Worm (Caenorhabditis elegans): Measurements from ENCODE around the gene R05D8.7.

R05D8.7 gene

DNA sequence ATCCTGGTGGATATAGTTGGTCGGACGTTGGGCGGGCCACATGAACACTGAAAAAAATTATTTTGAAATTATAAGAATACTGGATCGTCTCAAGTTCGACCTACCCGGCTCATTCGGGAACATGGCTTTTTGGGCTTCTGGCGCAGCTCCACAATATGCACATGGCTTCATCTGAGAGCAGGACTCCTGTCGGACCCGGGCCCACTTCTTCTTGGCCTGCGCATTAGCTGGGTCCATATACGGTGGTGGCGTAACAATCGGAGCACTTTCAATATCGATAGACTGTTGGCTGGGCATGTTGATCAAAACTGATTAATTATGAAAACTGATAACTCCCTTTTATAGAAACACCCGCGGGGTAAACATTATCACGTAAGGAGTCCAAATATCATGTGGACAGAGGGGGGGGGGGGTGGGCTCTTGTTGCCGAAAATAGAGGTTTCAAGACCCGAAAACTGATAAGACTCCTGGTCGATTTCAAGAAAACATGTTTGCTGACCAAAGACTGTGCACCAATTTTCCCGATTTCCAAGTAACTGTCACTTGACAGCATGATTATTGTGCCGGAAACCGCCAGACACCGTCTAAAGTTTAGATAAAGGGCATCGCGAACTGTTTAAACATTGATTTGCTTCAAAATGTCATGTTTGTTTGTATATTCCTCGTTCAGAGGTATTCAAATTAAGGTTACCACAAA is 32.1 kb downstream of the R05D8.7 start, which contains the start of gene dod-3 (continued):
- TF ChIP-seq rec-8 (tag; optimal IDR thresholded peaks at IDR 0.05) (no peak), tlf-1 (GFP tag; optimal IDR thresholded peaks at IDR 0.05) (peak; percentile 63), T07F8.4 (tag; optimal IDR thresholded peaks at IDR 0.05) (no peak)

- TF ChIP-seq B0019.2 (GFP tag; conservative IDR thresholded peaks at IDR 0.05) (no peak), somi-1 (GFP tag; optimal IDR thresholded peaks at IDR 0.05) (no peak), dpff-1 (tag; optimal IDR thresholded peaks at IDR 0.05) (no peak), rcor-1 (GFP tag; IDR thresholded peaks at IDR 0.05) (no peak), snpc-4 (GFP tag; optimal IDR thresholded peaks at IDR 0.05) (no peak), snpc-4 (tag; optimal IDR thresholded peaks at IDR 0.05) (no peak), K11D2.4 (GFP tag; IDR thresholded peaks at IDR 0.05) (no peak), Y79H2A.3 (GFP tag; conservative IDR thresholded peaks at IDR 0.05) (no peak), ztf-28 (GFP tag; IDR thresholded peaks at IDR 0.05) (no peak), F39B2.1 (GFP tag; IDR thresholded peaks at IDR 0.05) (no peak), C17E4.6 (GFP tag; IDR thresholded peaks at IDR 0.05) (no peak), pbrm-1 (GFP tag; IDR thresholded peaks at IDR 0.05) (no peak), pha-4 (tag; optimal IDR thresholded peaks at IDR 0.05) (no peak), repo-1 (tag; optimal IDR thresholded peaks at IDR 0.05) (no peak), snpc-3.4 (tag; optimal IDR thresholded peaks at IDR 0.05) (no peak), zim-3 (tag; optimal IDR thresholded peaks at IDR 0.05) (no peak), nfya-1 (tag; optimal IDR thresholded peaks at IDR 0.05; ENCODE audit: borderline replicate concordance, insufficient read depth) (no peak), ZK185.1 (tag; optimal IDR thresholded peaks at IDR 0.05; ENCODE audit: poor library complexity, severe bottlenecking) (no peak)
These were observed 34.8 kb downstream of the R05D8.7 start, which contains the start of gene str-33 for ce11 chrV:2728236-2728635. TSS of gene str-33 (plus strand) at chrV:2728536.

DNA sequence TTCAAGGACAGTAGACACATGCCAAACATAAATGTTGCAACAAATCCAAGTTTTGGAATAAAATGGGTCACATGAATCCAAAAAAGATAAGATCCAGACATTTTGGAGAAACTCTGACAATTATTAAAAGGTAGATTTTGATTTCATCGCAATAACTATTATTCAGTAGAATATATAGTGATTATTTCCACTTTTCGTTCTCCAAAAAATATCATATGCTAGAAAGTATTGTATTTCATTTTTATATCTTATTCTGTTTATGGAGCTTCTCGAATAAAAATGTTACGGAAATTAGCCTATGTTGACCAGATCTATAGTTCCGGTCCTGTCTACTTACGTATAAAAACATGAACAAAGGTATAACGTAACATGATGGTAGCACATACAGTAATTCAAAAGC is 35.9 kb downstream of the R05D8.7 start, which contains the start of gene str-13:
str-13 (minus strand) TSS at position 101 of the 400 bp plus-strand sequence.
- TF ChIP-seq F33H1.4 (GFP tag; IDR thresholded peaks at IDR 0.05), result no peak
- no peak for TF ChIP-seq F37B4.10 (GFP tag; IDR thresholded peaks at IDR 0.05)
- TF ChIP-seq Y79H2A.3 (GFP tag; conservative IDR thresholded peaks at IDR 0.05), result no peak
- no peak for TF ChIP-seq tbp1 (GFP tag; optimal IDR thresholded peaks at IDR 0.05)
- TF ChIP-seq nhr-90 (tag; optimal IDR thresholded peaks at IDR 0.05), result no peak
- TF ChIP-seq K11D2.4 (GFP tag; IDR thresholded peaks at IDR 0.05), result no peak
- no peak for TF ChIP-seq aptf-3 (GFP tag; IDR thresholded peaks at IDR 0.05)
- no peak for TF ChIP-seq ekl-4 (GFP tag; IDR thresholded peaks at IDR 0.05)
- no peak for TF ChIP-seq lir-1 (GFP tag; conservative IDR thresholded peaks at IDR 0.05)
- TF ChIP-seq F52B5.7 (tag; optimal IDR thresholded peaks at IDR 0.05), result no peak
- TF ChIP-seq efl-1 (GFP tag; optimal IDR thresholded peaks at IDR 0.05), result no peak
- no peak for TF ChIP-seq F23B12.7 (tag; optimal IDR thresholded peaks at IDR 0.05; ENCODE audit: insufficient read depth)
- no peak for TF ChIP-seq F57C9.4 (tag; optimal IDR thresholded peaks at IDR 0.05)
- no peak for TF ChIP-seq B0336.3 (GFP tag; IDR thresholded peaks at IDR 0.05)
- no peak for TF ChIP-seq egl-18 (GFP tag; IDR thresholded peaks at IDR 0.05)
- no peak for TF ChIP-seq F10E7.11 (tag; optimal IDR thresholded peaks at IDR 0.05)

All from whole organism, young adult.